Worm (Caenorhabditis elegans): ENCODE measurements around the gene timm-17B.2.

Gene timm-17B.2

ce11 chrIV:8397814-8398213 lies 1.4 kb downstream of the timm-17B.2 start:
- TF ChIP-seq nhr-23 (tag; optimal IDR thresholded peaks at IDR 0.05): no peak
- TF ChIP-seq elt-1 (tag; optimal IDR thresholded peaks at IDR 0.05): no peak
- TF ChIP-seq C34F6.9 (tag; optimal IDR thresholded peaks at IDR 0.05): no peak
- TF ChIP-seq mbf-1 (tag; optimal IDR thresholded peaks at IDR 0.05): no peak
- no peak for TF ChIP-seq gmeb-1 (tag; optimal IDR thresholded peaks at IDR 0.05)
- TF ChIP-seq mab-5 (tag; optimal IDR thresholded peaks at IDR 0.05): no peak
- TF ChIP-seq lin-13 (GFP tag; optimal IDR thresholded peaks at IDR 0.05): no peak

- TF ChIP-seq nhr-25 (tag; optimal IDR thresholded peaks at IDR 0.05) (no peak), mab-5 (tag; optimal IDR thresholded peaks at IDR 0.05) (no peak), elt-1 (tag; optimal IDR thresholded peaks at IDR 0.05) (no peak), unc-62 (GFP tag; optimal IDR thresholded peaks at IDR 0.05) (no peak), egl-27 (tag; optimal IDR thresholded peaks at IDR 0.05) (no peak), gmeb-1 (tag; optimal IDR thresholded peaks at IDR 0.05) (no peak), ZK546.5 (tag; optimal IDR thresholded peaks at IDR 0.05) (no peak)
Observed at ce11 chrIV:8420961-8421360, 24.5 kb downstream of the timm-17B.2 start, which contains the start of gene M116.5. Gene M116.5 (minus strand): TSS chrIV:8421061.

ce11 chrIV:8426537-8426936 lies 30.1 kb downstream of the timm-17B.2 start, which contains the start of the genes T26A8.3 and tmem-231:
Gene T26A8.3 (minus strand): TSS chrIV:8426637.
Gene tmem-231 (plus strand): TSS chrIV:8426785.
- TF ChIP-seq lin-39 (tag; optimal IDR thresholded peaks at IDR 0.05): no peak
- TF ChIP-seq F13H6.1 (tag; optimal IDR thresholded peaks at IDR 0.05): no peak

ce11 chrIV:8428492-8428891 lies 32.0 kb downstream of the timm-17B.2 start:
- TF ChIP-seq elt-1 (tag; optimal IDR thresholded peaks at IDR 0.05) (no peak), nhr-12 (tag; optimal IDR thresholded peaks at IDR 0.05) (no peak), Y55F3AM.14 (GFP tag; optimal IDR thresholded peaks at IDR 0.05) (peak; percentile 81), mab-5 (tag; optimal IDR thresholded peaks at IDR 0.05) (peak; percentile 51), F13H6.1 (tag; optimal IDR thresholded peaks at IDR 0.05) (peak; percentile 81), R02D3.7 (tag; optimal IDR thresholded peaks at IDR 0.05) (peak; percentile 39), aly-2 (tag; optimal IDR thresholded peaks at IDR 0.05) (no peak), elt-3 (tag; optimal IDR thresholded peaks at IDR 0.05) (no peak), zag-1 (tag; optimal IDR thresholded peaks at IDR 0.05) (no peak), dmd-4 (tag; optimal IDR thresholded peaks at IDR 0.05) (no peak), unc-39 (tag; optimal IDR thresholded peaks at IDR 0.05) (no peak), ceh-82 (tag; optimal IDR thresholded peaks at IDR 0.05) (no peak), mbf-1 (tag; optimal IDR thresholded peaks at IDR 0.05) (no peak), nhr-25 (tag; optimal IDR thresholded peaks at IDR 0.05) (peak; percentile 61), unc-62 (GFP tag; optimal IDR thresholded peaks at IDR 0.05) (no peak), nhr-10 (tag; optimal IDR thresholded peaks at IDR 0.05) (peak; percentile 27), ztf-11 (tag; optimal IDR thresholded peaks at IDR 0.05) (no peak), sma-3 (GFP tag; optimal IDR thresholded peaks at IDR 0.05) (peak; percentile 95), sem-4 (tag; optimal IDR thresholded peaks at IDR 0.05) (peak; percentile 44), fos-1 (tag; optimal IDR thresholded peaks at IDR 0.05) (peak; percentile 86), nhr-77 (tag; optimal IDR thresholded peaks at IDR 0.05) (peak; percentile 18), mdl-1 (tag; optimal IDR thresholded peaks at IDR 0.05) (peak in 1 of 2 experiments; percentile 39), nhr-129 (tag; optimal IDR thresholded peaks at IDR 0.05) (peak; percentile 66), ama-1 (optimal IDR thresholded peaks at IDR 0.05) (peak; percentile 98), egl-27 (tag; optimal IDR thresholded peaks at IDR 0.05) (peak; percentile 68), ztf-4 (tag; optimal IDR thresholded peaks at IDR 0.05) (peak; percentile 46), nhr-23 (tag; optimal IDR thresholded peaks at IDR 0.05) (no peak), gmeb-1 (tag; optimal IDR thresholded peaks at IDR 0.05) (peak; percentile 77), nhr-21 (tag; optimal IDR thresholded peaks at IDR 0.05) (peak; percentile 78), nhr-6 (tag; optimal IDR thresholded peaks at IDR 0.05) (peak; percentile 50), sma-9 (GFP tag; optimal IDR thresholded peaks at IDR 0.05) (peak; percentile 89), sma-9 (tag; optimal IDR thresholded peaks at IDR 0.05) (no peak), lin-11 (tag; optimal IDR thresholded peaks at IDR 0.05) (peak; percentile 69), lin-39 (tag; optimal IDR thresholded peaks at IDR 0.05) (no peak), ZK546.5 (tag; optimal IDR thresholded peaks at IDR 0.05) (no peak), lsy-2 (tag; optimal IDR thresholded peaks at IDR 0.05) (peak; percentile 82 to 88), lin-13 (GFP tag; optimal IDR thresholded peaks at IDR 0.05) (peak; percentile 65), skn-1 (tag; optimal IDR thresholded peaks at IDR 0.05) (no peak), C34F6.9 (tag; optimal IDR thresholded peaks at IDR 0.05) (peak; percentile 60), ztf-1 (GFP tag; conservative IDR thresholded peaks at IDR 0.05) (no peak), peb-1 (tag; optimal IDR thresholded peaks at IDR 0.05) (no peak), blmp-1 (tag; optimal IDR thresholded peaks at IDR 0.05; ENCODE audit: insufficient read depth) (peak; percentile 76), nhr-11 (tag; optimal IDR thresholded peaks at IDR 0.05) (no peak), snpc-4 (tag; optimal IDR thresholded peaks at IDR 0.05) (peak; percentile 99), alr-1 (tag; optimal IDR thresholded peaks at IDR 0.05) (no peak), ceh-16 (tag; optimal IDR thresholded peaks at IDR 0.05) (peak; percentile 45), crh-2 (tag; optimal IDR thresholded peaks at IDR 0.05) (peak; percentile 72)
